Fruit fly (Drosophila melanogaster) whole organism, embryonic: Measurements from ENCODE around the gene mdlc.

Experiments used
- Awh ChIP-seq: fragments of 200-800 bp; sonication (Bioruptor generic); IDR thresholded peaks from 2 replicates; pipeline ENCODE4, ENCODE4 v1.3.6; 2022; ENCODE audit warnings: missing biosample characterization, missing genetic modification characterization
- B-H1 ChIP-seq: fragments of 200-800 bp; sonication (Bioruptor generic); IDR thresholded peaks from 3 replicates; pipeline ENCODE4 v1.3.6; 2022; ENCODE audit warnings: missing biosample characterization, missing genetic modification characterization
- C15 ChIP-seq: fragments of 200-800 bp; sonication (Bioruptor generic); IDR thresholded peaks from 3 replicates; pipeline ENCODE4 v1.3.6; 2022; ENCODE audit warnings: missing biosample characterization, missing genetic modification characterization
- CG11247 ChIP-seq: fragments of 200-800 bp; sonication (Bioruptor generic); IDR thresholded peaks from 2 replicates; pipeline ENCODE4 v1.3.6; 2022; ENCODE audit warnings: missing biosample characterization, missing genetic modification characterization
- CG12942 ChIP-seq: fragments of 200-800 bp; sonication (Bioruptor generic); optimal IDR thresholded peaks from 3 replicates; lab custom pipeline; 2016; ENCODE audit warnings: missing biosample characterization, missing genetic modification characterization
- CG13123 ChIP-seq: fragments of 200-800 bp; sonication (Bioruptor generic); optimal IDR thresholded peaks from 2 replicates; lab custom pipeline; 2016; ENCODE audit warnings: missing biosample characterization, missing genetic modification characterization
- CG17359 ChIP-seq: fragments of 200-800 bp; sonication (Bioruptor generic); optimal IDR thresholded peaks from 3 replicates; lab custom pipeline; 2018; ENCODE audit warnings: missing biosample characterization, mild to moderate bottlenecking, missing genetic modification characterization, moderate library complexity
- CG18476 ChIP-seq: fragments of 200-800 bp; sonication (Bioruptor generic); optimal IDR thresholded peaks from 2 replicates; lab custom pipeline; 2016; ENCODE audit warnings: missing biosample characterization, mild to moderate bottlenecking, missing genetic modification characterization
- CG2116 ChIP-seq: fragments of 200-800 bp; sonication (Bioruptor generic); optimal IDR thresholded peaks from 3 replicates; lab custom pipeline; 2018; ENCODE audit warnings: missing biosample characterization, mild to moderate bottlenecking, missing genetic modification characterization
- CG2678 ChIP-seq: fragments of 200-800 bp; sonication (Bioruptor generic); optimal IDR thresholded peaks from 3 replicates; lab custom pipeline; 2019; ENCODE audit warnings: missing biosample characterization, mild to moderate bottlenecking, missing genetic modification characterization, moderate library complexity
- CG31365 ChIP-seq: fragments of 200-800 bp; sonication (Bioruptor generic); optimal IDR thresholded peaks from 2 replicates; lab custom pipeline; 2018; ENCODE audit warnings: missing biosample characterization, mild to moderate bottlenecking, missing genetic modification characterization
- CG42726 ChIP-seq: fragments of 200-800 bp; sonication (Bioruptor generic); IDR thresholded peaks from 2 replicates; pipeline ENCODE4 v1.3.6; 2022; ENCODE audit warnings: missing biosample characterization, missing genetic modification characterization; ENCODE audit not compliant: partially characterized antibody
- CG6175 ChIP-seq: fragments of 200-800 bp; sonication (Bioruptor generic); IDR thresholded peaks from 3 replicates; pipeline ENCODE4 v1.3.6; 2022; ENCODE audit warnings: missing biosample characterization, missing genetic modification characterization
- CG7987 ChIP-seq: fragments of 200-800 bp; sonication (Bioruptor generic); optimal IDR thresholded peaks from 2 replicates; lab custom pipeline; 2018; ENCODE audit warnings: missing biosample characterization, mild to moderate bottlenecking, missing genetic modification characterization, moderate library complexity
- CG9727 ChIP-seq: fragments of 200-800 bp; sonication (Bioruptor generic); optimal IDR thresholded peaks from 3 replicates; lab custom pipeline; 2017; ENCODE audit warnings: missing biosample characterization, mild to moderate bottlenecking, missing genetic modification characterization
- CG9797 ChIP-seq: fragments of 200-800 bp; sonication (Bioruptor generic); optimal IDR thresholded peaks from 3 replicates; lab custom pipeline; 2018; ENCODE audit warnings: missing biosample characterization, mild to moderate bottlenecking, missing genetic modification characterization
- Dek ChIP-seq: fragments of 200-800 bp; sonication (Bioruptor generic); optimal IDR thresholded peaks from 3 replicates; lab custom pipeline; 2019; ENCODE audit warnings: missing biosample characterization, mild to moderate bottlenecking, missing genetic modification characterization, moderate library complexity
- Dp ChIP-seq: fragments of 200-800 bp; sonication (Bioruptor generic); optimal IDR thresholded peaks from 2 replicates; lab custom pipeline; 2018; ENCODE audit warnings: missing biosample characterization, mild to moderate bottlenecking, missing genetic modification characterization, moderate library complexity
- E2f2 ChIP-seq: fragments of 200-800 bp; sonication (Bioruptor generic); IDR thresholded peaks from 2 replicates; pipeline ENCODE4 v1.3.6; 2022; ENCODE audit warnings: missing biosample characterization, missing genetic modification characterization
- H2.0 ChIP-seq: fragments of 200-800 bp; sonication (Bioruptor generic); IDR thresholded peaks from 2 replicates; pipeline ENCODE4 v1.3.6; 2022; ENCODE audit warnings: missing biosample characterization, missing genetic modification characterization
- Hey ChIP-seq: fragments of 200-800 bp; sonication (Bioruptor generic); optimal IDR thresholded peaks from 3 replicates; lab custom pipeline; 2018; ENCODE audit warnings: missing biosample characterization, mild to moderate bottlenecking, missing genetic modification characterization
- Hmx ChIP-seq: fragments of 200-800 bp; sonication (Bioruptor generic); optimal IDR thresholded peaks from 2 replicates; lab custom pipeline; 2016; ENCODE audit warnings: missing biosample characterization, missing genetic modification characterization
- Hr51 ChIP-seq, 2 experiments: fragments of 200-800 bp; sonication (Bioruptor generic); optimal IDR thresholded peaks; 2 replicates in 1 of 2; 3 replicates in 1 of 2; lab custom pipeline; 2016 to 2018; ENCODE audit warnings: missing biosample characterization in 2 of 2, missing genetic modification characterization in 2 of 2, mild to moderate bottlenecking in 1 of 2, moderate library complexity in 1 of 2
- Hr78 ChIP-seq, 2 experiments: fragments of 200-800 bp in 1 of 2; fragments of >200 bp in 1 of 2; sonication (Bioruptor generic) in 1 of 2; optimal IDR thresholded peaks; 2 replicates each; lab custom pipeline; 2017 to 2019; ENCODE audit warnings: missing biosample characterization in 2 of 2, missing genetic modification characterization in 2 of 2, mild to moderate bottlenecking in 1 of 2, moderate library complexity in 1 of 2
- Mad ChIP-seq: fragments of 200-800 bp; sonication (Bioruptor generic); optimal IDR thresholded peaks from 2 replicates; lab custom pipeline; 2016; ENCODE audit warnings: missing biosample characterization, missing genetic modification characterization
- Opbp ChIP-seq: fragments of 200-800 bp; sonication (Bioruptor generic); IDR thresholded peaks from 3 replicates; pipeline ENCODE4 v1.3.6; 2022; ENCODE audit warnings: missing biosample characterization, missing genetic modification characterization; ENCODE audit not compliant: partially characterized antibody
- Rfx ChIP-seq: fragments of 200-800 bp; sonication (Bioruptor generic); IDR thresholded peaks from 2 replicates; pipeline ENCODE4 v1.3.6; 2022; ENCODE audit warnings: missing biosample characterization, missing genetic modification characterization
- Usf ChIP-seq: fragments of 200-800 bp; sonication (Bioruptor generic); optimal IDR thresholded peaks from 2 replicates; lab custom pipeline; 2017; ENCODE audit warnings: missing genotype, missing biosample characterization, missing genetic modification characterization
- ara ChIP-seq: fragments of 200-800 bp; sonication (Bioruptor generic); IDR thresholded peaks from 2 replicates; pipeline ENCODE4 v1.3.6; 2022; ENCODE audit warnings: missing biosample characterization, missing genetic modification characterization
- chm ChIP-seq: fragments of 200-800 bp; sonication (Bioruptor generic); IDR thresholded peaks from 2 replicates; pipeline ENCODE4 v1.3.6; 2022; ENCODE audit warnings: missing biosample characterization, missing genetic modification characterization
- dpn ChIP-seq, 2 experiments: fragments of 200-800 bp; sonication (Bioruptor generic); optimal IDR thresholded peaks; 3 replicates each; lab custom pipeline; 2016; ENCODE audit warnings: missing biosample characterization in 2 of 2, missing genetic modification characterization in 2 of 2
- esg ChIP-seq: fragments of 200-800 bp; sonication (Bioruptor generic); conservative IDR thresholded peaks from 2 replicates; pipeline ENCODE4 v1.3.6; 2022; ENCODE audit warnings: missing biosample characterization, missing genetic modification characterization
- eve ChIP-seq, 2 experiments: fragments of >200 bp; optimal IDR thresholded peaks; 2 replicates each; lab custom pipeline; 2017; ENCODE audit warnings: missing biosample characterization in 2 of 2, missing genetic modification characterization in 2 of 2
- gce ChIP-seq: fragments of 200-800 bp; sonication (Bioruptor generic); IDR thresholded peaks from 3 replicates; pipeline ENCODE4 v1.3.6; 2022; ENCODE audit warnings: missing biosample characterization, missing genetic modification characterization
- grn ChIP-seq: fragments of 200-800 bp; sonication (Bioruptor generic); optimal IDR thresholded peaks from 3 replicates; lab custom pipeline; 2017; ENCODE audit warnings: missing biosample characterization, missing genetic modification characterization
- jing ChIP-seq: fragments of 200-800 bp; sonication (Bioruptor generic); optimal IDR thresholded peaks from 2 replicates; lab custom pipeline; 2018; ENCODE audit warnings: missing biosample characterization, mild to moderate bottlenecking, missing genetic modification characterization
- klu ChIP-seq: fragments of 200-800 bp; sonication (Bioruptor generic); IDR thresholded peaks from 2 replicates; pipeline ENCODE4 v1.3.6; 2022; ENCODE audit warnings: missing biosample characterization, missing genetic modification characterization
- lab ChIP-seq: fragments of 200-800 bp; sonication (Bioruptor generic); optimal IDR thresholded peaks from 3 replicates; lab custom pipeline; 2017; ENCODE audit warnings: missing biosample characterization, missing genetic modification characterization, mild to moderate bottlenecking, moderate library complexity, missing genetic modification reagents
- mirr ChIP-seq: fragments of 200-800 bp; sonication (Bioruptor generic); optimal IDR thresholded peaks from 3 replicates; lab custom pipeline; 2018; ENCODE audit warnings: missing biosample characterization, mild to moderate bottlenecking, missing genetic modification characterization
- nerfin-2 ChIP-seq: fragments of 200-800 bp; sonication (Bioruptor generic); IDR thresholded peaks from 2 replicates; pipeline ENCODE4 v1.3.6; 2022; ENCODE audit warnings: missing biosample characterization, missing genetic modification characterization; ENCODE audit not compliant: partially characterized antibody
- nmo ChIP-seq: fragments of 200-800 bp; sonication (Bioruptor generic); optimal IDR thresholded peaks from 2 replicates; lab custom pipeline; 2018; ENCODE audit warnings: missing biosample characterization, mild to moderate bottlenecking, missing genetic modification characterization, moderate library complexity
- pan ChIP-seq, 4 experiments: fragments of >200 bp in 3 of 4; fragments of 200-800 bp in 1 of 4; sonication (Bioruptor generic) in 1 of 4; optimal IDR thresholded peaks in 3 of 4; IDR thresholded peaks in 1 of 4; 2 replicates each; pipeline versions ENCODE4 v1.3.6 to Lab custom; 2017 to 2022; ENCODE audit warnings: missing biosample characterization in 2 of 4, missing genetic modification characterization in 2 of 4, mixed read lengths in 1 of 4
- phol ChIP-seq: fragments of 200-800 bp; sonication (Bioruptor generic); optimal IDR thresholded peaks from 3 replicates; lab custom pipeline; 2018; ENCODE audit warnings: missing biosample characterization, mild to moderate bottlenecking, missing genetic modification characterization, moderate library complexity
- pzg ChIP-seq: fragments of 200-800 bp; sonication (Bioruptor generic); optimal IDR thresholded peaks from 3 replicates; lab custom pipeline; 2018; ENCODE audit warnings: missing biosample characterization, mild to moderate bottlenecking, missing genetic modification characterization, moderate library complexity
- stwl ChIP-seq: fragments of 200-800 bp; sonication (Bioruptor generic); optimal IDR thresholded peaks from 3 replicates; lab custom pipeline; 2018; ENCODE audit warnings: missing biosample characterization, mild to moderate bottlenecking, missing genetic modification characterization, moderate library complexity
- trem ChIP-seq: fragments of 200-800 bp; optimal IDR thresholded peaks from 3 replicates; lab custom pipeline; 2019; ENCODE audit warnings: missing biosample characterization, mild to moderate bottlenecking, missing genetic modification characterization, moderate library complexity
- tx ChIP-seq: fragments of 200-800 bp; sonication (Bioruptor generic); optimal IDR thresholded peaks from 2 replicates; lab custom pipeline; 2016; ENCODE audit warnings: missing biosample characterization, missing genetic modification characterization
- unpg ChIP-seq: fragments of 200-800 bp; sonication (Bioruptor generic); optimal IDR thresholded peaks from 3 replicates; lab custom pipeline; 2018; ENCODE audit warnings: missing biosample characterization, mild to moderate bottlenecking, missing genetic modification characterization, moderate library complexity
- zfh2 ChIP-seq: fragments of 200-800 bp; sonication (Bioruptor generic); optimal IDR thresholded peaks from 2 replicates; lab custom pipeline; 2016; ENCODE audit warnings: missing biosample characterization, missing genetic modification characterization

mdlc gene

DNA sequence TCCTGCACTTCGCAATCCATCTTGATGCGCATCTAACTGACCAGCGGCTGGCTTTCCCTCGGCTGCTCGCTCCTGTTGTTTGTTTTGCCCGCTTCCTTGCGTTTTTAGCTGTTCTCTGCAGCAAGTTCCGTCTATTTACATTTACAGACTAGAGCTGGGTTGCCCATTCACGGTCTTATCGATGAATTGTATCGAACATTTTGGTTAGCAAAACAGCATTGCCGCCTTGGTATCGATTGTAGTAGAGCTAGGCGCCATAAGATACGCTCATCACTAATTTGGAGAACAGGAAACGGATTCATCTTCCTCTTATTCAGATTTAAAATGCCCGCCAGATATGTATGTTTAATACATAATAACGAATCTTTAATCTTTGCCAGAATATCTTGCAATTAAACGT lies 21.7 kb upstream of the mdlc start, which contains the start of gene Regnase-1 (continued):
- peak; percentile 87 for TF ChIP-seq H2.0
- peak; percentile 85 for TF ChIP-seq zfh2 (GFP tag; lab: Kevin White, UChicago)
- peak; percentile 55 for TF ChIP-seq jing (GFP tag; lab: Kevin White, UChicago)
- peak; percentile 83 for TF ChIP-seq B-H1
- peak; percentile 87 for TF ChIP-seq Hr51 (GFP tag; optimal IDR thresholded peaks at IDR 0.05; lab: Kevin White, UChicago)
- TF ChIP-seq unpg, result peak; percentile 93
- peak; percentile 83 to 92 for TF ChIP-seq dpn (GFP tag; optimal IDR thresholded peaks at IDR 0.05; lab: Kevin White, UChicago)
- peak; percentile 77 for TF ChIP-seq grn (GFP tag; lab: Kevin White, UChicago)
- peak; percentile 98 for TF ChIP-seq lab (GFP tag; lab: Kevin White, UChicago)
- TF ChIP-seq nerfin-2, result peak; percentile 89
- TF ChIP-seq ara (GFP tag; lab: Robert Waterston, UW), result peak; percentile 90
- peak; percentile 87 for TF ChIP-seq nmo
- peak; percentile 83 for TF ChIP-seq CG13123 (GFP tag; lab: Kevin White, UChicago)
- TF ChIP-seq Hey, result peak; percentile 88
- TF ChIP-seq Rfx, result peak; percentile 95
- TF ChIP-seq Mad (GFP tag; lab: Kevin White, UChicago), result peak; percentile 92
- TF ChIP-seq CG11247 (GFP tag; lab: Robert Waterston, UW), result peak; percentile 88
- peak; percentile 68 for TF ChIP-seq Usf (GFP tag; lab: Kevin White, UChicago)
- TF ChIP-seq Hr78 (GFP tag; optimal IDR thresholded peaks at IDR 0.05; lab: Kevin White, UChicago), result no peak
- TF ChIP-seq gce (GFP tag; lab: Robert Waterston, UW), result peak; percentile 95
- no peak for TF ChIP-seq Hmx (GFP tag; lab: Kevin White, UChicago)
- peak; percentile 64 for TF ChIP-seq CG18476 (GFP tag; lab: Kevin White, UChicago)
- TF ChIP-seq pzg (GFP tag; lab: Kevin White, UChicago), result peak; percentile 95
- TF ChIP-seq trem, result peak; percentile 97
- 0 out of 2 replicates have a peak, but pooled peaks have one; percentile 29 for TF ChIP-seq klu (GFP tag; lab: Robert Waterston, UW)
- peak; percentile 86 for TF ChIP-seq CG31365 (tag; lab: Kevin White, UChicago)
- TF ChIP-seq Awh, result peak; percentile 89
- TF ChIP-seq CG17359 (tag; lab: Kevin White, UChicago), result peak; percentile 94
- peak; percentile 95 for TF ChIP-seq phol (tag; lab: Kevin White, UChicago)
- TF ChIP-seq eve (GFP tag; optimal IDR thresholded peaks at IDR 0.05; lab: Kevin White, UChicago), result no peak
- peak; percentile 80 for TF ChIP-seq Dek (tag; lab: Kevin White, UChicago)
- peak; percentile 72 for TF ChIP-seq tx (GFP tag; lab: Kevin White, UChicago)
- TF ChIP-seq CG2116, result peak; percentile 96
- peak; percentile 98 for TF ChIP-seq E2f2 (GFP tag; lab: Robert Waterston, UW)
- TF ChIP-seq stwl (tag; lab: Kevin White, UChicago), result peak; percentile 99
- TF ChIP-seq CG12942 (GFP tag; lab: Kevin White, UChicago), result peak; percentile 79
- TF ChIP-seq CG6175 (GFP tag; lab: Robert Waterston, UW), result peak; percentile 68; the same call in 2 of the 3 replicates
- TF ChIP-seq Dp (GFP tag; lab: Kevin White, UChicago), result peak; percentile 96
- peak; percentile 98 for TF ChIP-seq Opbp (GFP tag; lab: Robert Waterston, UW)
- TF ChIP-seq CG9797, result peak; percentile 70
- peak; percentile 95 for TF ChIP-seq CG9727 (GFP tag; lab: Kevin White, UChicago)
- TF ChIP-seq CG7987 (GFP tag; lab: Kevin White, UChicago), result peak; percentile 98
- TF ChIP-seq CG2678 (tag; lab: Kevin White, UChicago), result peak; percentile 82
- TF ChIP-seq C15 (GFP tag; lab: Robert Waterston, UW), result peak; percentile 75; the same call in 2 of the 3 replicates
- peak; percentile 94 for TF ChIP-seq CG42726
- peak; percentile 97 for TF ChIP-seq mirr (GFP tag; lab: Kevin White, UChicago)
- TF ChIP-seq esg (GFP tag; lab: Robert Waterston, UW), result 0 out of 2 replicates have a peak, but pooled peaks have one; percentile 15
- TF ChIP-seq chm (GFP tag; lab: Robert Waterston, UW), result peak; percentile 97
- no peak for TF ChIP-seq pan (optimal IDR thresholded peaks at IDR 0.05; lab: Kevin White, UChicago)
- peak in 1 of 2 experiments; percentile 90 for TF ChIP-seq pan (GFP tag; optimal IDR thresholded peaks at IDR 0.05 in 1 of 2, IDR thresholded peaks at IDR 0.05 in 1 of 2)
